Fruit fly (Drosophila melanogaster) whole organism, adult: ENCODE results near the gene dyl.
A peak's percentile ranks its signal among the peaks of the same experiment; 100 is the strongest.

Experiments
- CG11617 ChIP-seq: fragments of 200-800 bp; sonication (Bioruptor generic); optimal IDR thresholded peaks from 2 replicates; lab custom pipeline; 2017; ENCODE audit warnings: mild to moderate bottlenecking, missing biosample characterization, missing genetic modification reagents, missing genetic modification characterization
- CG12768 ChIP-seq: fragments of 200-800 bp; sonication (Bioruptor generic); optimal IDR thresholded peaks from 2 replicates; lab custom pipeline; 2017; ENCODE audit warnings: missing biosample characterization, missing genetic modification characterization, mild to moderate bottlenecking, moderate library complexity, missing genetic modification reagents
- CG14711 ChIP-seq: fragments of 200-800 bp; sonication (Bioruptor generic); optimal IDR thresholded peaks from 2 replicates; lab custom pipeline; 2018; ENCODE audit warnings: missing biosample characterization, mild to moderate bottlenecking, missing genetic modification characterization, moderate library complexity
- CG1620 ChIP-seq: fragments of 200-800 bp; sonication (Bioruptor generic); optimal IDR thresholded peaks from 2 replicates; lab custom pipeline; 2016; ENCODE audit warnings: missing biosample characterization, missing genetic modification characterization
- CG33017 ChIP-seq: fragments of 200-800 bp; sonication (Bioruptor generic); optimal IDR thresholded peaks from 2 replicates; lab custom pipeline; 2018; ENCODE audit warnings: missing biosample characterization, mild to moderate bottlenecking, missing genetic modification characterization, moderate library complexity
- CG5204 ChIP-seq: fragments of 200-800 bp; sonication (Bioruptor generic); optimal IDR thresholded peaks from 2 replicates; lab custom pipeline; 2016; ENCODE audit warnings: missing biosample characterization, missing genetic modification characterization
- CG7045 ChIP-seq: fragments of 200-800 bp; sonication (Bioruptor generic); optimal IDR thresholded peaks from 2 replicates; lab custom pipeline; 2017; ENCODE audit warnings: missing biosample characterization, mild to moderate bottlenecking, missing genetic modification characterization
- CG7101 ChIP-seq: fragments of 200-800 bp; sonication (Bioruptor generic); optimal IDR thresholded peaks from 2 replicates; lab custom pipeline; 2018; ENCODE audit warnings: missing biosample characterization, mild to moderate bottlenecking, missing genetic modification characterization, moderate library complexity
- Clk ChIP-seq: fragments of 200-800 bp; sonication (Bioruptor generic); optimal IDR thresholded peaks from 2 replicates; lab custom pipeline; 2017; ENCODE audit warnings: missing biosample characterization, missing genetic modification characterization
- Crg-1 ChIP-seq: fragments of 200-800 bp; sonication (Bioruptor generic); optimal IDR thresholded peaks from 2 replicates; lab custom pipeline; 2016; ENCODE audit warnings: missing biosample characterization, missing genetic modification characterization
- Hr96 ChIP-seq: fragments of 200-800 bp; sonication (Bioruptor generic); optimal IDR thresholded peaks from 2 replicates; lab custom pipeline; 2016; ENCODE audit warnings: missing biosample characterization, missing genetic modification characterization
- Mnt ChIP-seq: fragments of 200-800 bp; sonication (Bioruptor generic); optimal IDR thresholded peaks from 2 replicates; lab custom pipeline; 2016; ENCODE audit warnings: missing biosample characterization, mild to moderate bottlenecking, missing genetic modification characterization
- bab1 ChIP-seq: fragments of 200-800 bp; sonication (Bioruptor generic); optimal IDR thresholded peaks from 3 replicates; lab custom pipeline; 2019; ENCODE audit warnings: missing biosample characterization, mild to moderate bottlenecking, missing genetic modification characterization, moderate library complexity
- cic ChIP-seq: fragments of 200-800 bp; sonication (Bioruptor generic); optimal IDR thresholded peaks from 2 replicates; lab custom pipeline; 2017; ENCODE audit warnings: missing biosample characterization, mild to moderate bottlenecking, missing genetic modification characterization, moderate library complexity
- cnc ChIP-seq, 2 experiments: fragments of >200 bp; optimal IDR thresholded peaks; 2 replicates each; lab custom pipeline; 2017
- kay ChIP-seq: fragments of 200-800 bp; sonication (Bioruptor generic); peaks from one replicate; lab custom pipeline; 2016; ENCODE audit warnings: missing biosample characterization, missing genetic modification characterization, borderline replicate concordance
- ovo ChIP-seq: fragments of 200-800 bp; sonication (Bioruptor generic); optimal IDR thresholded peaks from 2 replicates; lab custom pipeline; 2016; ENCODE audit warnings: missing biosample characterization, missing genetic modification characterization
- pad ChIP-seq: fragments of 200-800 bp; sonication (Bioruptor generic); optimal IDR thresholded peaks from 3 replicates; lab custom pipeline; 2017; ENCODE audit warnings: missing biosample characterization, missing genetic modification characterization, mild to moderate bottlenecking, moderate library complexity, missing genetic modification reagents
- tj ChIP-seq: fragments of 200-800 bp; sonication (Bioruptor generic); optimal IDR thresholded peaks from 3 replicates; lab custom pipeline; 2017; ENCODE audit warnings: missing biosample characterization, mild to moderate bottlenecking, missing genetic modification characterization, moderate library complexity
- toe ChIP-seq: fragments of 200-800 bp; sonication (Bioruptor generic); optimal IDR thresholded peaks from 2 replicates; lab custom pipeline; 2016; ENCODE audit warnings: missing biosample characterization, missing genetic modification characterization

The dyl gene

DNA sequence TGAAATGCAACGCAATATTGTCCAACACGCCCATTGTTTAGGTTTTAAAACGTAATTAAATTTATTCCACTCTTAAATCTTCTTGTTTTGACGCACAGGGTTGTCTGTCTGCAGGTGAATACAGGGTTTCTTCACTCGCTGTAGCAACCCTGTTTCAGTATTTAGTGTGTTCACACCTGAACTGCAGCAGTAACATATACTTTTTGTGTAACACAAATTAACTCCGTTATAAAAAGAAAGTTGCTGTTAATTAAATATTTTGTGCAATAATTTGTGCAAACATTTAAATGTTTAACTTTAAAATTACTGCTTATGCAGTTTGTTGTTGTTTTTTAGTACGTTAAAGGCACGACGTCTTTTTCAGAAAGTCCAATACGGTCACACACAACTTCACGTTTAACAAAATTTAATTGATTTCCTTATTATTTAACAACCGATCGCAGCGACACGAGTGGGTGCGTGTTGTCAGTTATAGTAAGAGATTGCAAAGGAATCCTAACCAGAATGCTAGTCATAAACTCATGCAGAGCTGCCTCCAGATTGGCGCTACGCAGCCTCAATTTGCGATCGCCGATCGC lies 15.3 kb downstream of the dyl start, which contains the start of the genes CG15012 and Fdx2:
Gene CG15012 (minus strand): TSS at position 127 of the 578 bp plus-strand sequence.
Gene Fdx2 (plus strand): TSS at position 363 of the 578 bp plus-strand sequence.
- TF ChIP-seq cic (no peak), CG5204 (GFP tag; lab: Kevin White, UChicago) (no peak), pad (peak; percentile 4), Mnt (peak; percentile 73), kay (GFP tag; lab: Kevin White, UChicago) (no peak), Crg-1 (GFP tag; lab: Kevin White, UChicago) (no peak), ovo (no peak), CG1620 (GFP tag; lab: Kevin White, UChicago) (peak; percentile 24), CG14711 (tag; lab: Kevin White, UChicago) (peak; percentile 100), bab1 (peak; percentile 12), CG7101 (tag; lab: Kevin White, UChicago) (peak; percentile 8), CG33017 (tag; lab: Kevin White, UChicago) (no peak), CG11617 (GFP tag; lab: Kevin White, UChicago) (no peak), Clk (GFP tag; lab: Kevin White, UChicago) (no peak), cnc (optimal IDR thresholded peaks at IDR 0.05; lab: Kevin White, UChicago) (no peak), toe (GFP tag; lab: Kevin White, UChicago) (no peak), CG12768 (GFP tag; lab: Kevin White, UChicago) (no peak), tj (GFP tag; lab: Kevin White, UChicago) (peak; percentile 17), CG7045 (GFP tag; lab: Kevin White, UChicago) (no peak), Hr96 (GFP tag; lab: Kevin White, UChicago) (no peak)

dm6 chr3L:4288591-4289056 lies 18.9 kb downstream of the dyl start, which contains the start of gene Hexo1:
Hexo1 (plus strand) TSS chr3L:4288641.
- TF ChIP-seq CG7101 (tag; lab: Kevin White, UChicago) (peak; percentile 41), CG11617 (GFP tag; lab: Kevin White, UChicago) (peak; percentile 55), cnc (optimal IDR thresholded peaks at IDR 0.05; lab: Kevin White, UChicago) (no peak), cic (peak; percentile 76), Mnt (peak; percentile 6), tj (GFP tag; lab: Kevin White, UChicago) (no peak), bab1 (no peak), kay (GFP tag; lab: Kevin White, UChicago) (no peak), pad (no peak), Hr96 (GFP tag; lab: Kevin White, UChicago) (no peak), toe (GFP tag; lab: Kevin White, UChicago) (no peak), Clk (GFP tag; lab: Kevin White, UChicago) (no peak), ovo (no peak), CG7045 (GFP tag; lab: Kevin White, UChicago) (no peak), CG1620 (GFP tag; lab: Kevin White, UChicago) (no peak), CG5204 (GFP tag; lab: Kevin White, UChicago) (no peak), CG33017 (tag; lab: Kevin White, UChicago) (peak; percentile 73), CG12768 (GFP tag; lab: Kevin White, UChicago) (peak; percentile 68), CG14711 (tag; lab: Kevin White, UChicago) (peak; percentile 54), Crg-1 (GFP tag; lab: Kevin White, UChicago) (no peak)

DNA sequence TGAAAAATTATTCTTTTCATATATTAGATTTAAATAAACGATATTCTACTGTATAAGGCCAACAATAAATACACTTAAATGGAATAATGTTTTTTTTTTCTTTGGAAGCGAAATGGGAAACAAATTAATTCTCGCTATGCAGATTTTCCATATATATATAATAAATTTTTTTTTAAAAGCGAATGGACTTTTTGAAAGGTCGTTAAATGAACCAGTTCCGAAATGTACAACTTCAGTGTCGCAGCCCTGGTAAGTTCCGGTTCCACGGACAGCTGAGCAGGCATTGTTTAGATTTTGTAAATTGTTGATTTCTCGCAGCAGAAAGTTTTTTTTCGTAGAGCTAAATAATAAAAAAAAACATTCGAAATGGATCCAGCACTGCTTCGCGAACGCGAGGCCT lies 20.7 kb downstream of the dyl start, which contains the start of gene TfIIEbeta:
Gene TfIIEbeta (plus strand): TSS at position 255 of the 400 bp plus-strand sequence.
- TF ChIP-seq bab1 (peak; percentile 14), ovo (no peak), CG14711 (tag; lab: Kevin White, UChicago) (peak; percentile 17), Crg-1 (GFP tag; lab: Kevin White, UChicago) (no peak), tj (GFP tag; lab: Kevin White, UChicago) (peak; percentile 38)

DNA sequence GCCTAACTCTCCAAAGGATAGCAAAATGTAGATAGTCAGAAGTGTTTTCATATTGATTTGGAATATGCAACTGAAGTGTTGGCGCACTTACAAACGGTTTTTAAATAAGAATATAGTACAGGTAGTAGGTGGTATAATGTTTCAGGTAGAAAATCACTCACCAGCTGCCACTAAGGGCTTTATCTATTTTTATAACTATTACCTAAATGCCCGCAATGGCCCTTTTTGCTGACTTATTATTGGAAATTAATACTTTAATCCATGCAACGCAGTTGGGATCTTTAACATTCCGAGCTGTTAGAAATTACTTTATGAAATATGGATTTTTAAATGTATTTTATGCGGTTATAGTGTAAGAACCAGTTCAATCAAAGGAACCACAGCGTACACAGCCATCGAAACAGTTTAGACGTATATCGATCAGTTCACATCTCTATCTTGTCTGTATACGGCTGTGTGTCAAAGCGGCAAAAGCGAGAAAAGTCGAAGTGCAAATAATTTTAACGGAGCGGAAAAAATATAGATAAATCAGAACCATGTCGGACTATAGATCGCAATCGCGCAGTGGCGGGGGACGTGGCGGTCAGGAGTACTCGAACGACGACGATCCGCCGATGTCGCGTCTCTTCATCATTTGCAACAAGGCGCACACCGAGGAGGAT lies 24.0 kb downstream of the dyl start, which contains the start of the genes srw and CG1316:
Gene srw (minus strand): TSS at position 51 of the 662 bp plus-strand sequence.
Gene CG1316 (plus strand): TSS at position 424 of the 662 bp plus-strand sequence.
- TF ChIP-seq Mnt = peak; percentile 41
- no peak for TF ChIP-seq pad
- peak; percentile 32 for TF ChIP-seq CG12768 (GFP tag; lab: Kevin White, UChicago)
- TF ChIP-seq CG14711 (tag; lab: Kevin White, UChicago) = no peak
- TF ChIP-seq bab1 = peak; percentile 53

dm6 chr3L:4282627-4283026 lies 24.9 kb downstream of the dyl start, which contains the start of gene CG11583:
CG11583 (minus strand) TSS chr3L:4282817.
- TF ChIP-seq Mnt = peak; percentile 100
- TF ChIP-seq toe (GFP tag; lab: Kevin White, UChicago) = peak; percentile 63
- TF ChIP-seq CG7045 (GFP tag; lab: Kevin White, UChicago) = peak; percentile 19
- TF ChIP-seq CG7101 (tag; lab: Kevin White, UChicago) = peak; percentile 72
- TF ChIP-seq CG33017 (tag; lab: Kevin White, UChicago) = peak; percentile 7
- TF ChIP-seq pad = peak; percentile 57
- TF ChIP-seq tj (GFP tag; lab: Kevin White, UChicago) = no peak
- no peak for TF ChIP-seq kay (GFP tag; lab: Kevin White, UChicago)
- TF ChIP-seq CG11617 (GFP tag; lab: Kevin White, UChicago) = no peak
- TF ChIP-seq cnc (optimal IDR thresholded peaks at IDR 0.05; lab: Kevin White, UChicago) = no peak
- TF ChIP-seq CG5204 (GFP tag; lab: Kevin White, UChicago) = no peak
- TF ChIP-seq CG1620 (GFP tag; lab: Kevin White, UChicago) = peak; percentile 76
- TF ChIP-seq Crg-1 (GFP tag; lab: Kevin White, UChicago) = peak; percentile 64
- peak; percentile 52 for TF ChIP-seq CG12768 (GFP tag; lab: Kevin White, UChicago)
- TF ChIP-seq bab1 = peak; percentile 21
- TF ChIP-seq CG14711 (tag; lab: Kevin White, UChicago) = peak; percentile 53
- no peak for TF ChIP-seq Clk (GFP tag; lab: Kevin White, UChicago)
- peak; percentile 24 for TF ChIP-seq cic
- peak; percentile 26 for TF ChIP-seq ovo
- TF ChIP-seq Hr96 (GFP tag; lab: Kevin White, UChicago) = no peak
